Fruit fly (Drosophila melanogaster) whole organism, embryonic: ENCODE data around the gene CG11581.

ENCODE experiments used
- NK7.1 ChIP-seq: fragments of 200-800 bp; sonication (Bioruptor generic); optimal IDR thresholded peaks from 3 replicates; lab custom pipeline; 2016; ENCODE audit warnings: missing biosample characterization, missing genetic modification characterization
- Poxn ChIP-seq: fragments of 200-800 bp; sonication (Bioruptor generic); IDR thresholded peaks from 2 replicates; pipeline ENCODE4 v1.3.6; 2022; ENCODE audit warnings: missing biosample characterization, missing genetic modification characterization
- psq ChIP-seq: fragments of 200-800 bp; sonication (Bioruptor generic); optimal IDR thresholded peaks from 2 replicates; lab custom pipeline; 2017; ENCODE audit warnings: missing biosample characterization, missing genetic modification characterization

- TF ChIP-seq psq (GFP tag; lab: Kevin White, UChicago) (no peak), NK7.1 (GFP tag; lab: Kevin White, UChicago) (no peak), Poxn (GFP tag; lab: Robert Waterston, UW) (no peak)
These were observed 36.9 kb downstream of the CG11581 start for dm6 chrX:14213509-14214154.
